Fruit fly (Drosophila melanogaster) whole organism, pupa: ENCODE data around the gene Mhc.

Experiments
- CG12605 ChIP-seq: fragments of 200-800 bp; sonication (Bioruptor generic); IDR thresholded peaks from 2 replicates; pipeline ENCODE4 v1.3.6; 2022; ENCODE audit warnings: missing biosample characterization, missing genetic modification characterization
- CG13204 ChIP-seq: fragments of 200-800 bp; sonication (Bioruptor generic); optimal IDR thresholded peaks from 2 replicates; lab custom pipeline; 2018; ENCODE audit warnings: missing biosample characterization, mild to moderate bottlenecking, missing genetic modification characterization, moderate library complexity
- CG15710 ChIP-seq: fragments of 200-800 bp; sonication (Bioruptor generic); optimal IDR thresholded peaks from 2 replicates; lab custom pipeline; 2018; ENCODE audit warnings: missing biosample characterization, mild to moderate bottlenecking, missing genetic modification characterization, moderate library complexity

- TF ChIP-seq CG13204 (no peak), CG12605 (GFP tag; lab: Robert Waterston, UW) (no peak), CG15710 (tag; lab: Kevin White, UChicago) (no peak)
Measured at dm6 chr2L:16730939-16731338, 35.4 kb upstream of the Mhc start, which contains the start of gene CG17996.
